Worm (Caenorhabditis elegans): ENCODE results near the gene prmt-6.

ce11 chrIV:2099771-2100170, 31.0 kb upstream of the prmt-6 start, which contains the start of gene C23H5.11:
- no peak for TF ChIP-seq nhr-77 (tag; optimal IDR thresholded peaks at IDR 0.05)
- no peak for TF ChIP-seq ama-1 (optimal IDR thresholded peaks at IDR 0.05)
- TF ChIP-seq jun-1 (tag; optimal IDR thresholded peaks at IDR 0.05): no peak
- TF ChIP-seq ztf-11 (tag; optimal IDR thresholded peaks at IDR 0.05): no peak
- TF ChIP-seq unc-62 (GFP tag; optimal IDR thresholded peaks at IDR 0.05): no peak
- no peak for TF ChIP-seq zag-1 (tag; optimal IDR thresholded peaks at IDR 0.05)
- TF ChIP-seq pha-4 (tag; optimal IDR thresholded peaks at IDR 0.05): no peak
- no peak for TF ChIP-seq mml-1 (tag; optimal IDR thresholded peaks at IDR 0.05)
- no peak for TF ChIP-seq daf-12 (tag; optimal IDR thresholded peaks at IDR 0.05)
- no peak for TF ChIP-seq ZK546.5 (tag; optimal IDR thresholded peaks at IDR 0.05)
- TF ChIP-seq nhr-43 (tag; optimal IDR thresholded peaks at IDR 0.05; ENCODE audit: poor library complexity, severe bottlenecking): no peak
- no peak for TF ChIP-seq sea-2 (GFP tag; optimal IDR thresholded peaks at IDR 0.05)
- TF ChIP-seq nhr-12 (tag; optimal IDR thresholded peaks at IDR 0.05): no peak
- TF ChIP-seq fos-1 (tag; optimal IDR thresholded peaks at IDR 0.05): no peak

Measured in whole organism, L3 larva.